Fruit fly (Drosophila melanogaster): ENCODE results near the gene Cht11.

Gene Cht11

DNA sequence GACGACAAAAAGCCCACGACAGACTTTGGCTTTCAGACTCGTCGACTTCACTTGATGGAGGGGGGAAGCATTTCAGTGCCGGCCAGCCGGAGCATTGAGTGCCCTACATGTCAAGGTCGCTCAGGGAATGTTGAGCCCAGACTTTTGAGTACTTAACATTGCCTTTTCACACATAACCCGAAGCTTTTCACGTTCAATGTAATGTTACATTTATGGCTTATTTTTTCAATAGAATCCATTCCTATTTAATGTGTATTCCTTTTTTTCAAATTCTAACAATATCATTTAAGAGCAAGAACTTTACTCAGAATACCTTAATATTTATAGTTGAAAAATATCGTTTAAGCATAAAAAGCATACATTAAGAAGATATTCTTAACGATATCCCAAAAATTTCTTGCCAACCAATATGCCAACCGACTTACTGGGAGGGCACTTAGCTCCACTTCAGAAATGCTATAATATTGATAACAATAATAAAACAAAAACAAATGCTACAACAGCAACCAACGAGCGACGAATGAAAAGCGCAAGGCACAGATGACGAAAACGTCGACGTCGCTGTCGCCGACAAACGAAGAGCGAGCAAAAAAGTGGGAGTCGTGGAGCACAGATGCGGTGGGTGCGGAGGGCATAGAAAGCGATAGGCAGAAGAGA, 10.6 kb upstream of the Cht11 start (continued):
- TF ChIP-seq Opbp (GFP tag; IDR thresholded peaks at IDR 0.05; ENCODE audit: partially characterized antibody) (no peak), CG2116 (GFP tag; optimal IDR thresholded peaks at IDR 0.05) (no peak), CG1832 (GFP tag; optimal IDR thresholded peaks at IDR 0.05) (no peak), phol (tag; optimal IDR thresholded peaks at IDR 0.05) (peak; percentile 90), pzg (GFP tag; optimal IDR thresholded peaks at IDR 0.05) (no peak), CG16863 (GFP tag; optimal IDR thresholded peaks at IDR 0.05) (no peak), chinmo (GFP tag; IDR thresholded peaks at IDR 0.05; ENCODE audit: partially characterized antibody) (peak; percentile 83; the same call in 2 of the 4 replicates), psq (GFP tag; optimal IDR thresholded peaks at IDR 0.05) (peak; percentile 88), CG34224 (GFP tag; IDR thresholded peaks at IDR 0.05; ENCODE audit: partially characterized antibody) (no peak), tna (GFP tag; IDR thresholded peaks at IDR 0.05; ENCODE audit: partially characterized antibody) (no peak), btn (GFP tag; optimal IDR thresholded peaks at IDR 0.05) (peak; percentile 43), CG31224 (GFP tag; IDR thresholded peaks at IDR 0.05) (peak; percentile 56; the same call in 1 of the 2 replicates), sima (GFP tag; optimal IDR thresholded peaks at IDR 0.05) (peak; percentile 43), CG11560 (tag; IDR thresholded peaks at IDR 0.05) (peak; percentile 20; the same call in 1 of the 3 replicates), tin (GFP tag; optimal IDR thresholded peaks at IDR 0.05) (peak; percentile 80), CG10959 (GFP tag; IDR thresholded peaks at IDR 0.05) (no peak), ems (GFP tag; optimal IDR thresholded peaks at IDR 0.05) (peak; percentile 79), CG12155 (GFP tag; optimal IDR thresholded peaks at IDR 0.05) (peak; percentile 79), CG10431 (GFP tag; optimal IDR thresholded peaks at IDR 0.05) (no peak), Dref (GFP tag; IDR thresholded peaks at IDR 0.05) (no peak), CG6654 (GFP tag; optimal IDR thresholded peaks at IDR 0.05) (peak; percentile 70), CG12299 (tag; optimal IDR thresholded peaks at IDR 0.05) (no peak), CG4424 (GFP tag; optimal IDR thresholded peaks at IDR 0.05) (peak; percentile 91), CG18262 (tag; optimal IDR thresholded peaks at IDR 0.05) (peak; percentile 91), CG7745 (tag; optimal IDR thresholded peaks at IDR 0.05) (no peak), CG6175 (GFP tag; IDR thresholded peaks at IDR 0.05) (0 out of 3 replicates have a peak, but pooled peaks have one; percentile 41), CG1024 (GFP tag; IDR thresholded peaks at IDR 0.05) (no peak), CG2199 (GFP tag; IDR thresholded peaks at IDR 0.05) (no peak), CG11504 (tag; optimal IDR thresholded peaks at IDR 0.05) (peak; percentile 91), Sry-β (GFP tag; optimal IDR thresholded peaks at IDR 0.05) (no peak), pfk (GFP tag; optimal IDR thresholded peaks at IDR 0.05) (no peak), CG15514 (GFP tag; optimal IDR thresholded peaks at IDR 0.05) (peak; percentile 26), CG7786 (GFP tag; optimal IDR thresholded peaks at IDR 0.05) (no peak), CG8089 (GFP tag; optimal IDR thresholded peaks at IDR 0.05) (peak; percentile 64), ato (GFP tag; IDR thresholded peaks at IDR 0.05; ENCODE audit: partially characterized antibody) (no peak), nerfin-1 (tag; optimal IDR thresholded peaks at IDR 0.05) (peak; percentile 72), dimm (GFP tag; IDR thresholded peaks at IDR 0.05) (no peak), Bteb2 (GFP tag; optimal IDR thresholded peaks at IDR 0.05) (no peak), CG1529 (GFP tag; optimal IDR thresholded peaks at IDR 0.05) (peak; percentile 18)

DNA sequence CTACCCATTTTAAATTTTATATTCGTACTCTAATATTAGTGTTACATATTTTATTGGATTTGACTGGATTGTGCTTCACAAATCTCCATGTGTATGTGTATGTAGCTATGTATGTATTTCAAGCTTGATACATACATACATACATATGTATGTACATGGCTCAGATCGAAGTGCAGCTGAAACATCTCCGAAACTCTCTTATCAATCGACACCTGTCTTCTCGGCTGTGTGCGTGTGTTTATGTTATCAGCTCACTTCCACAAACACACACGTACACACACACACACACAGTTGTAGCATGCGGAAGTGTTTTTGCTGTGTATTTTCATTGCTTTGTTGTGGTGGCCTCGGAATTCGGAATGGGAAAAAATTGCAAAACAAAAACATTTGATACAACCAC, 9.9 kb upstream of the Cht11 start:
- no peak for TF ChIP-seq zfh1 (GFP tag; IDR thresholded peaks at IDR 0.05)
- TF ChIP-seq CG6272 (GFP tag; IDR thresholded peaks at IDR 0.05) = no peak
- TF ChIP-seq cas (GFP tag; IDR thresholded peaks at IDR 0.05) = no peak
- no peak for TF ChIP-seq CG16779 (GFP tag; IDR thresholded peaks at IDR 0.05)
- TF ChIP-seq ranshi (GFP tag; IDR thresholded peaks at IDR 0.05) = no peak
- TF ChIP-seq ap (GFP tag; IDR thresholded peaks at IDR 0.05) = no peak
- peak; percentile 14; the same call in 1 of the 2 replicates for TF ChIP-seq aop (GFP tag; IDR thresholded peaks at IDR 0.05)
- TF ChIP-seq Nf-YA (GFP tag; IDR thresholded peaks at IDR 0.05) = no peak
- no peak for TF ChIP-seq sob (GFP tag; IDR thresholded peaks at IDR 0.05)
- peak; percentile 65 for TF ChIP-seq cg (GFP tag; optimal IDR thresholded peaks at IDR 0.05)
- no peak for TF ChIP-seq pfk (GFP tag; optimal IDR thresholded peaks at IDR 0.05)
- no peak for TF ChIP-seq jing (GFP tag; optimal IDR thresholded peaks at IDR 0.05)
- TF ChIP-seq Rfx (GFP tag; IDR thresholded peaks at IDR 0.05) = no peak
